Fruit fly (Drosophila melanogaster) whole organism, wandering third instar larva: ENCODE measurements around the gene Klp67A.

Experiments used
- GATAd ChIP-seq: sonication (Bioruptor generic); optimal IDR thresholded peaks from 2 replicates; lab custom pipeline; 2016; ENCODE audit warnings: missing biosample characterization, missing genetic modification characterization
- Hr83 ChIP-seq: fragments of 200-300 bp; sonication (Bioruptor generic); optimal IDR thresholded peaks from 2 replicates; lab custom pipeline; 2016; ENCODE audit warnings: missing biosample characterization, mild to moderate bottlenecking, missing genetic modification characterization, moderate library complexity; ENCODE audit not compliant: poor library complexity, severe bottlenecking
- Mio ChIP-seq: sonication (Bioruptor generic); optimal IDR thresholded peaks from 2 replicates; lab custom pipeline; 2016; ENCODE audit warnings: missing biosample characterization, missing genetic modification characterization
- N ChIP-seq: fragments of >200 bp; optimal IDR thresholded peaks from 2 replicates; lab custom pipeline; 2018; ENCODE audit warnings: missing biosample characterization, missing external identifiers, missing genetic modification characterization
- Sp1 ChIP-seq: fragments of 200-800 bp; sonication (Bioruptor generic); optimal IDR thresholded peaks from 3 replicates; lab custom pipeline; 2019; ENCODE audit warnings: missing biosample characterization, mild to moderate bottlenecking, missing genetic modification characterization, moderate library complexity
- brk ChIP-seq: fragments of 200-800 bp; sonication (Bioruptor generic); optimal IDR thresholded peaks from 2 replicates; lab custom pipeline; 2016; ENCODE audit warnings: missing biosample characterization, mild to moderate bottlenecking, missing genetic modification characterization
- fru ChIP-seq: fragments of 200-800 bp; sonication (Bioruptor generic); optimal IDR thresholded peaks from 3 replicates; lab custom pipeline; 2016; ENCODE audit warnings: missing biosample characterization, mild to moderate bottlenecking, missing genetic modification characterization
- h ChIP-seq: fragments of 200-800 bp; sonication (Bioruptor generic); optimal IDR thresholded peaks from 3 replicates; lab custom pipeline; 2016; ENCODE audit warnings: missing biosample characterization, mild to moderate bottlenecking, missing genetic modification characterization
- pan ChIP-seq: fragments of >200 bp; optimal IDR thresholded peaks from 2 replicates; lab custom pipeline; 2017
- psq ChIP-seq: fragments of 200-800 bp; sonication (Bioruptor generic); optimal IDR thresholded peaks from 3 replicates; lab custom pipeline; 2017; ENCODE audit warnings: missing biosample characterization, mild to moderate bottlenecking, missing genetic modification characterization, moderate library complexity
- tai ChIP-seq: sonication (Bioruptor generic); optimal IDR thresholded peaks from 2 replicates; lab custom pipeline; 2016; ENCODE audit warnings: missing biosample characterization, missing genetic modification characterization

- no peak for TF ChIP-seq fru (GFP tag; lab: Kevin White, UChicago)
- no peak for TF ChIP-seq tai
- TF ChIP-seq Mio (GFP tag; lab: Kevin White, UChicago), result no peak
- TF ChIP-seq pan (lab: Kevin White, UChicago), result no peak
- no peak for TF ChIP-seq Sp1 (GFP tag; lab: Kevin White, UChicago)
- no peak for TF ChIP-seq h (GFP tag; lab: Kevin White, UChicago)
- TF ChIP-seq psq, result no peak
- TF ChIP-seq N, result no peak
- no peak for TF ChIP-seq GATAd (GFP tag; lab: Kevin White, UChicago)
- TF ChIP-seq Hr83, result no peak
- TF ChIP-seq brk (GFP tag; lab: Kevin White, UChicago), result no peak
Observed at dm6 chr3L:9345157-9345556, 21.7 kb downstream of the Klp67A start.
